Worm (Caenorhabditis elegans): ENCODE data around the gene srw-11.

ce11 chrV:15268302-15268701 lies 28.2 kb upstream of the srw-11 start, which contains the start of gene srw-22:
- TF ChIP-seq mdt-29 (GFP tag; IDR thresholded peaks at IDR 0.05) (no peak), ztf-11 (tag; optimal IDR thresholded peaks at IDR 0.05) (no peak), ces-1 (GFP tag; optimal IDR thresholded peaks at IDR 0.05) (no peak), nhr-76 (tag; optimal IDR thresholded peaks at IDR 0.05) (no peak), ceh-20 (GFP tag; IDR thresholded peaks at IDR 0.05) (no peak), lin-39 (tag; optimal IDR thresholded peaks at IDR 0.05) (no peak), hmg-1.1 (GFP tag; IDR thresholded peaks at IDR 0.05) (no peak), ceh-28 (tag; optimal IDR thresholded peaks at IDR 0.05) (no peak), nhr-237 (tag; optimal IDR thresholded peaks at IDR 0.05) (no peak), egl-27 (tag; optimal IDR thresholded peaks at IDR 0.05) (no peak), hif-1 (tag; optimal IDR thresholded peaks at IDR 0.05) (no peak), unc-39 (tag; optimal IDR thresholded peaks at IDR 0.05) (no peak), lin-13 (GFP tag; optimal IDR thresholded peaks at IDR 0.05) (no peak)

Measured in whole organism, L4 larva.